Fruit fly (Drosophila melanogaster): ENCODE results near the gene dpr19.

dm6 chr2L:10331066-10331847, 44.7 kb upstream of the dpr19 start, which contains the start of the genes Schip1 and Cox10:
- no peak for TF ChIP-seq tj (GFP tag; optimal IDR thresholded peaks at IDR 0.05)
- TF ChIP-seq ovo (GFP tag; optimal IDR thresholded peaks at IDR 0.05): no peak
- peak; percentile 10 for TF ChIP-seq Mnt (GFP tag; optimal IDR thresholded peaks at IDR 0.05)
- TF ChIP-seq CG7101 (tag; optimal IDR thresholded peaks at IDR 0.05): peak; percentile 44
- TF ChIP-seq Crg-1 (GFP tag; optimal IDR thresholded peaks at IDR 0.05): no peak
- TF ChIP-seq CG33017 (tag; optimal IDR thresholded peaks at IDR 0.05): peak; percentile 40
- TF ChIP-seq cic (GFP tag; optimal IDR thresholded peaks at IDR 0.05): no peak
- TF ChIP-seq cnc (optimal IDR thresholded peaks at IDR 0.05): no peak
- TF ChIP-seq kay (GFP tag; ENCODE audit: borderline replicate concordance): peak; percentile 0
- TF ChIP-seq toe (GFP tag; optimal IDR thresholded peaks at IDR 0.05): no peak
- no peak for TF ChIP-seq bab1 (GFP tag; optimal IDR thresholded peaks at IDR 0.05)
- TF ChIP-seq Clk (GFP tag; optimal IDR thresholded peaks at IDR 0.05): no peak

Data from whole organism, adult.